Fruit fly (Drosophila melanogaster): ENCODE results near the gene CG5676.

DNA sequence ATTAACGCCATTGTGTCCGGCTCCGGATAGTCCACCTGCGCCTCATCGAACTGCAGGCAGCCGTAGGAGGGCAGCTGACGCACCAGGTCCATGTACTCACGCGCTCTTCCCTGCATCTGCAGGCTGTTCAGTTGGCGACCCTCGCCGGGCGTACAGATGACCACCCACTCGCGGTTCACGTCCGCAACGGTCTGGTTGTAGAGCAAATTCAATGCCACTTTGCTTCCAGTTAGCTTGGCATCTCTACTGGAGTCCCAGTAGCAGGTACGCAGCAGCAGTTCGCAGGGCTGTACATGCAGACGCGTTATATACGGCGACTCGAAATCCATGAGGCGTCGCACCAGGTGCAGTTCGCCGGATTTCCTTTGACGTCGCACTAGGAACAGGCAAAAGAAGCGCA, 49.8 kb downstream of the CG5676 start:
- TF ChIP-seq ttk (optimal IDR thresholded peaks at IDR 0.05) (peak; percentile 87), Sin3A (optimal IDR thresholded peaks at IDR 0.05) (no peak)
